Fruit fly (Drosophila melanogaster) whole organism, pupa: Measurements from ENCODE around the gene Esyt2.

Source experiments
- CG10348 ChIP-seq: fragments of 200-800 bp; sonication (Bioruptor generic); IDR thresholded peaks from 2 replicates; pipeline ENCODE4 v1.3.6; 2022; ENCODE audit warnings: missing biosample characterization, missing genetic modification characterization
- CG12605 ChIP-seq: fragments of 200-800 bp; sonication (Bioruptor generic); IDR thresholded peaks from 2 replicates; pipeline ENCODE4 v1.3.6; 2022; ENCODE audit warnings: missing biosample characterization, missing genetic modification characterization
- CG13204 ChIP-seq: fragments of 200-800 bp; sonication (Bioruptor generic); optimal IDR thresholded peaks from 2 replicates; lab custom pipeline; 2018; ENCODE audit warnings: missing biosample characterization, mild to moderate bottlenecking, missing genetic modification characterization, moderate library complexity
- CG14655 ChIP-seq: fragments of 200-800 bp; sonication (Bioruptor generic); optimal IDR thresholded peaks from 3 replicates; lab custom pipeline; 2017; ENCODE audit warnings: mild to moderate bottlenecking, missing biosample characterization, missing genetic modification reagents, missing genetic modification characterization
- CG15710 ChIP-seq: fragments of 200-800 bp; sonication (Bioruptor generic); optimal IDR thresholded peaks from 2 replicates; lab custom pipeline; 2018; ENCODE audit warnings: missing biosample characterization, mild to moderate bottlenecking, missing genetic modification characterization, moderate library complexity
- CG17806 ChIP-seq: fragments of 200-800 bp; sonication (Bioruptor generic); optimal IDR thresholded peaks from 2 replicates; lab custom pipeline; 2018; ENCODE audit warnings: missing biosample characterization, mild to moderate bottlenecking, missing genetic modification characterization, moderate library complexity
- CG32121 ChIP-seq: fragments of 200-800 bp; sonication (Bioruptor generic); IDR thresholded peaks from 2 replicates; pipeline ENCODE4 v1.3.6; 2022; ENCODE audit warnings: missing biosample characterization, missing genetic modification characterization
- CG34367 ChIP-seq: fragments of 200-800 bp; sonication (Bioruptor generic); optimal IDR thresholded peaks from 2 replicates; lab custom pipeline; 2018; ENCODE audit warnings: missing biosample characterization, mild to moderate bottlenecking, missing genetic modification characterization
- CG4496 ChIP-seq: fragments of 200-800 bp; sonication (Bioruptor generic); IDR thresholded peaks from 3 replicates; pipeline ENCODE4 v1.3.6; 2022; ENCODE audit warnings: missing biosample characterization, missing genetic modification characterization
- CG8159 ChIP-seq: fragments of 200-800 bp; sonication (Bioruptor generic); optimal IDR thresholded peaks from 3 replicates; lab custom pipeline; 2018; ENCODE audit warnings: missing biosample characterization, mild to moderate bottlenecking, missing genetic modification characterization, moderate library complexity
- CG8301 ChIP-seq: fragments of 200-800 bp; sonication (Bioruptor generic); optimal IDR thresholded peaks from 2 replicates; lab custom pipeline; 2018; ENCODE audit warnings: missing biosample characterization, mild to moderate bottlenecking, missing genetic modification characterization
- CG9948 ChIP-seq: fragments of 200-800 bp; sonication (Bioruptor generic); optimal IDR thresholded peaks from 2 replicates; lab custom pipeline; 2018; ENCODE audit warnings: missing biosample characterization, mild to moderate bottlenecking, missing genetic modification characterization, moderate library complexity
- D1 ChIP-seq: fragments of 200-800 bp; sonication (Bioruptor generic); optimal IDR thresholded peaks from 2 replicates; lab custom pipeline; 2018; ENCODE audit warnings: missing biosample characterization, mild to moderate bottlenecking, missing genetic modification characterization, moderate library complexity
- EcR ChIP-seq: fragments of 200-800 bp; sonication (Bioruptor generic); optimal IDR thresholded peaks from 3 replicates; lab custom pipeline; 2019; ENCODE audit warnings: missing biosample characterization, missing genetic modification characterization, mild to moderate bottlenecking, moderate library complexity, missing genetic modification reagents
- Ets98B ChIP-seq: fragments of 200-800 bp; sonication (Bioruptor generic); IDR thresholded peaks from 2 replicates; pipeline ENCODE4 v1.3.6; 2022; ENCODE audit warnings: missing biosample characterization, missing genetic modification characterization
- Pif1A ChIP-seq: fragments of 200-800 bp; sonication (Bioruptor generic); optimal IDR thresholded peaks from 3 replicates; lab custom pipeline; 2016; ENCODE audit warnings: missing biosample characterization, missing genetic modification characterization
- Pif1B ChIP-seq: fragments of 200-800 bp; sonication (Bioruptor generic); optimal IDR thresholded peaks from 3 replicates; lab custom pipeline; 2016; ENCODE audit warnings: missing biosample characterization, missing genetic modification characterization
- Snoo ChIP-seq: fragments of 200-800 bp; sonication (Bioruptor generic); optimal IDR thresholded peaks from 3 replicates; lab custom pipeline; 2017; ENCODE audit warnings: missing biosample characterization, mild to moderate bottlenecking, missing genetic modification characterization, inconsistent platforms
- fd96Ca ChIP-seq: fragments of 200-800 bp; sonication (Bioruptor generic); IDR thresholded peaks from 3 replicates; pipeline ENCODE4 v1.3.6; 2022; ENCODE audit warnings: missing biosample characterization, missing genetic modification characterization
- gl ChIP-seq: fragments of 200-800 bp; sonication (Bioruptor generic); optimal IDR thresholded peaks from 2 replicates; lab custom pipeline; 2018; ENCODE audit warnings: missing biosample characterization, mild to moderate bottlenecking, missing genetic modification characterization
- rn ChIP-seq: fragments of 200-800 bp; sonication (Bioruptor generic); IDR thresholded peaks from 2 replicates; pipeline ENCODE4 v1.3.6; 2022; ENCODE audit warnings: missing biosample characterization, missing genetic modification characterization

Gene Esyt2

dm6 chr3R:24550802-24551391, 6.4 kb downstream of the Esyt2 start:
- TF ChIP-seq Pif1B (GFP tag; lab: Kevin White, UChicago) (no peak), CG8159 (no peak), Ets98B (GFP tag; lab: Robert Waterston, UW) (no peak), CG34367 (tag; lab: Kevin White, UChicago) (no peak), gl (no peak), CG17806 (no peak), CG9948 (tag; lab: Kevin White, UChicago) (no peak), CG4496 (GFP tag; lab: Robert Waterston, UW) (no peak), CG8301 (no peak), CG15710 (tag; lab: Kevin White, UChicago) (no peak), CG32121 (GFP tag; lab: Robert Waterston, UW) (no peak), Pif1A (GFP tag; lab: Kevin White, UChicago) (no peak), CG12605 (no peak), CG14655 (no peak), D1 (tag; lab: Kevin White, UChicago) (no peak), fd96Ca (GFP tag; lab: Robert Waterston, UW) (no peak), CG10348 (no peak), CG13204 (GFP tag; lab: Kevin White, UChicago) (no peak), EcR (no peak), Snoo (tag; lab: Kevin White, UChicago) (no peak)
- TF ChIP-seq, all 21 proteins: peak for 0

dm6 chr3R:24555150-24555549, 10.6 kb downstream of the Esyt2 start:
- TF ChIP-seq CG32121 (GFP tag; lab: Robert Waterston, UW) (no peak), fd96Ca (GFP tag; lab: Robert Waterston, UW) (no peak), CG17806 (no peak)

- TF ChIP-seq CG8301 (no peak), gl (no peak), CG13204 (GFP tag; lab: Kevin White, UChicago) (no peak), CG10348 (no peak), fd96Ca (GFP tag; lab: Robert Waterston, UW) (no peak), CG14655 (no peak), EcR (no peak), CG4496 (GFP tag; lab: Robert Waterston, UW) (no peak), CG17806 (no peak), CG12605 (no peak), D1 (tag; lab: Kevin White, UChicago) (no peak), Pif1A (GFP tag; lab: Kevin White, UChicago) (no peak), Ets98B (GFP tag; lab: Robert Waterston, UW) (no peak), rn (GFP tag; lab: Robert Waterston, UW) (no peak)
- TF ChIP-seq, all 21 proteins: peak for 0
Observed at dm6 chr3R:24555932-24556331, 11.4 kb downstream of the Esyt2 start.

dm6 chr3R:24556554-24556953, 12.0 kb downstream of the Esyt2 start:
- no peak for TF ChIP-seq CG10348
- no peak for TF ChIP-seq rn (GFP tag; lab: Robert Waterston, UW)
- no peak for TF ChIP-seq Ets98B (GFP tag; lab: Robert Waterston, UW)
- no peak for TF ChIP-seq CG12605
- no peak for TF ChIP-seq CG15710 (tag; lab: Kevin White, UChicago)
- no peak for TF ChIP-seq CG17806
- TF ChIP-seq Pif1A (GFP tag; lab: Kevin White, UChicago): no peak
- no peak for TF ChIP-seq EcR
- no peak for TF ChIP-seq Snoo (tag; lab: Kevin White, UChicago)
- TF ChIP-seq CG13204 (GFP tag; lab: Kevin White, UChicago): no peak
- TF ChIP-seq fd96Ca (GFP tag; lab: Robert Waterston, UW): no peak
- TF ChIP-seq CG4496 (GFP tag; lab: Robert Waterston, UW): no peak
- TF ChIP-seq CG9948 (tag; lab: Kevin White, UChicago): no peak
- no peak for TF ChIP-seq Pif1B (GFP tag; lab: Kevin White, UChicago)
- TF ChIP-seq CG34367 (tag; lab: Kevin White, UChicago): no peak
- no peak for TF ChIP-seq CG14655
- no peak for TF ChIP-seq CG8301

- peak; percentile 13 for TF ChIP-seq CG17806
- TF ChIP-seq Snoo (tag; lab: Kevin White, UChicago): peak; percentile 9
- TF ChIP-seq Ets98B (GFP tag; lab: Robert Waterston, UW): no peak
Observed at dm6 chr3R:24557020-24557465, 12.5 kb downstream of the Esyt2 start.

dm6 chr3R:24562323-24563025, 18.0 kb downstream of the Esyt2 start:
- TF ChIP-seq CG13204 (GFP tag; lab: Kevin White, UChicago) (peak; percentile 16), Pif1A (GFP tag; lab: Kevin White, UChicago) (no peak), CG32121 (GFP tag; lab: Robert Waterston, UW) (no peak), rn (GFP tag; lab: Robert Waterston, UW) (no peak), CG14655 (no peak), Pif1B (GFP tag; lab: Kevin White, UChicago) (no peak), CG34367 (tag; lab: Kevin White, UChicago) (no peak), EcR (peak; percentile 95), CG12605 (no peak), CG8301 (no peak), CG8159 (no peak), fd96Ca (GFP tag; lab: Robert Waterston, UW) (no peak), CG10348 (no peak), CG17806 (no peak)
